Worm (Caenorhabditis elegans) whole organism, young adult: ENCODE measurements around the gene F42C5.9.

Experiments used
- C17E4.6 ChIP-seq: fragments of 200-800 bp; sonication (Bioruptor generic); IDR thresholded peaks from 2 replicates; pipeline ENCODE4 v1.3.6; 2022; ENCODE audit warnings: missing genetic modification reagents, missing genetic modification characterization, missing compliant biosample characterization
- F39B2.1 ChIP-seq: fragments of 200-800 bp; sonication (Bioruptor generic); IDR thresholded peaks from 2 replicates; pipeline ENCODE4 v1.3.6; 2022; ENCODE audit warnings: missing genetic modification reagents, missing genetic modification characterization, missing compliant biosample characterization
- ama-1 ChIP-seq, 3 experiments: fragments of 150-350 bp in 1 of 3; sonication (generic microtip) in 2 of 3; optimal IDR thresholded peaks; 2 replicates each; lab custom pipeline; 2014 to 2018; ENCODE audit warnings: missing biosample characterization in 2 of 3, missing genetic modification characterization in 2 of 3, missing genetic modification reagents in 2 of 3
- ceh-100 ChIP-seq: fragments of 200-800 bp; sonication (Bioruptor generic); IDR thresholded peaks from 2 replicates; pipeline ENCODE4 v1.3.6; 2022; ENCODE audit warnings: missing genetic modification reagents, missing genetic modification characterization, missing compliant biosample characterization
- efl-1 ChIP-seq: fragments of 150-350 bp; optimal IDR thresholded peaks from 2 replicates; lab custom pipeline; 2014; ENCODE audit warnings: missing biosample characterization, missing genetic modification reagents, missing genetic modification characterization
- lin-26 ChIP-seq: fragments of 200-800 bp; sonication (Bioruptor generic); IDR thresholded peaks from 2 replicates; pipeline ENCODE4 v1.3.6; 2022; ENCODE audit warnings: missing genetic modification reagents, missing genetic modification characterization, missing compliant biosample characterization
- lsl-1 ChIP-seq: fragments of 200-800 bp; sonication (Bioruptor generic); optimal IDR thresholded peaks from 2 replicates; lab custom pipeline; 2018; ENCODE audit warnings: mild to moderate bottlenecking, missing genetic modification characterization, moderate library complexity, missing compliant biosample characterization
- snpc-4 ChIP-seq, 5 experiments: fragments of 150-350 bp in 1 of 5; sonication (generic microtip) in 4 of 5; optimal IDR thresholded peaks; 2 replicates each; lab custom pipeline; 2014 to 2018; ENCODE audit warnings: missing genetic modification characterization in 5 of 5, missing biosample characterization in 3 of 5, antibody characterized with exemption in 2 of 5, mild to moderate bottlenecking in 2 of 5, missing compliant biosample characterization in 2 of 5, missing genotype in 2 of 5, moderate library complexity in 2 of 5, missing genetic modification reagents in 1 of 5
- somi-1 ChIP-seq: fragments of 200-800 bp; sonication (Bioruptor generic); optimal IDR thresholded peaks from 2 replicates; lab custom pipeline; 2018; ENCODE audit warnings: mild to moderate bottlenecking, missing genetic modification characterization, missing compliant biosample characterization

DNA sequence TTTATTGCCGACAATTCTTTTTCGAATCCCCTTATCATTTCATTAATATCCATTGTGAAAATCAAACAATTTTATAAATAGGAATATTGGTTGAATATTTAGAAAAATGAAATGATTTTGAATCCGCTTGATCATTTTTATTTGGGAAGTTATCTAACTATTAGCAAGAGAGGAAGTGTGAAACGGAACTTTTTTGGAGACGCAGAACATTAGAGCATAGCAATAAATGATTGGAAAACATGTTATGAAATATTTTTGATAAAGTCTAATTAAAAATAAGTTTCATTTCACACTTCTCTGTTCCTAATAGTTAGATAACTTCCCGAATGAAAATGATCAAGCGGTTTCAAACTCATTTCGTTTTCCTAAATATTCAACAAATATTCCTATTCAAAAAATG, 29.4 kb downstream of the F42C5.9 start, which contains the start of gene F42C5.3:
- no peak for TF ChIP-seq lsl-1 (GFP tag; lab: Kevin White, UChicago)
- TF ChIP-seq ama-1 (optimal IDR thresholded peaks at IDR 0.05; lab: Kevin White, UChicago) = no peak
- TF ChIP-seq ama-1 (GFP tag; optimal IDR thresholded peaks at IDR 0.05; lab: Kevin White, UChicago) = no peak
- TF ChIP-seq lin-26 (GFP tag; lab: Robert Waterston, UW) = no peak
- TF ChIP-seq efl-1 (GFP tag; lab: Kevin White, UChicago) = no peak
- no peak for TF ChIP-seq ceh-100 (GFP tag; lab: Robert Waterston, UW)
- no peak for TF ChIP-seq F39B2.1 (GFP tag; lab: Robert Waterston, UW)
- TF ChIP-seq C17E4.6 = no peak
- no peak for TF ChIP-seq snpc-4 (GFP tag; optimal IDR thresholded peaks at IDR 0.05; lab: Kevin White, UChicago)
- no peak for TF ChIP-seq snpc-4 (tag; optimal IDR thresholded peaks at IDR 0.05; lab: Kevin White, UChicago)
- TF ChIP-seq somi-1 = no peak
